Fruit fly (Drosophila melanogaster) whole organism, embryonic: Measurements from ENCODE around the gene Sfp26Ad.

Experiments
- Bgb ChIP-seq: fragments of 200-800 bp; sonication (Bioruptor generic); IDR thresholded peaks from 2 replicates; pipeline ENCODE4 v1.3.6; 2022; ENCODE audit warnings: missing biosample characterization, missing genetic modification characterization; ENCODE audit not compliant: partially characterized antibody
- CG10366 ChIP-seq: fragments of 200-800 bp; sonication (Bioruptor generic); IDR thresholded peaks from 2 replicates; pipeline ENCODE4 v1.3.6; 2022; ENCODE audit warnings: missing biosample characterization, missing genetic modification characterization
- CG10654 ChIP-seq: fragments of 200-800 bp; sonication (Bioruptor generic); optimal IDR thresholded peaks from 2 replicates; lab custom pipeline; 2016; ENCODE audit warnings: missing biosample characterization, missing genetic modification characterization
- CG11696 ChIP-seq: fragments of 200-800 bp; sonication (Bioruptor generic); IDR thresholded peaks from 2 replicates; pipeline ENCODE4 v1.3.6; 2022; ENCODE audit warnings: missing biosample characterization, missing genetic modification characterization
- CG14667 ChIP-seq: fragments of 200-800 bp; sonication (Bioruptor generic); IDR thresholded peaks from 2 replicates; pipeline ENCODE4 v1.3.6; 2022; ENCODE audit warnings: missing biosample characterization, missing genetic modification characterization
- CG15011 ChIP-seq: fragments of 200-800 bp; sonication (Bioruptor generic); optimal IDR thresholded peaks from 3 replicates; lab custom pipeline; 2018; ENCODE audit warnings: missing biosample characterization, mild to moderate bottlenecking, missing genetic modification characterization
- CG18011 ChIP-seq: fragments of 200-800 bp; sonication (Bioruptor generic); optimal IDR thresholded peaks from 2 replicates; lab custom pipeline; 2017; ENCODE audit warnings: missing biosample characterization, missing genetic modification characterization, mild to moderate bottlenecking, moderate library complexity, missing genotype
- CG18599 ChIP-seq: fragments of 200-800 bp; sonication (Bioruptor generic); optimal IDR thresholded peaks from 3 replicates; lab custom pipeline; 2017; ENCODE audit warnings: missing biosample characterization, missing genetic modification characterization, mild to moderate bottlenecking, moderate library complexity, missing genetic modification reagents
- CG2202 ChIP-seq: fragments of 200-800 bp; sonication (Bioruptor generic); optimal IDR thresholded peaks from 2 replicates; lab custom pipeline; 2018; ENCODE audit warnings: missing biosample characterization, mild to moderate bottlenecking, missing genetic modification characterization
- CG30020 ChIP-seq: fragments of 200-800 bp; optimal IDR thresholded peaks from 2 replicates; lab custom pipeline; 2019; ENCODE audit warnings: missing biosample characterization, mild to moderate bottlenecking, missing genetic modification characterization, moderate library complexity
- CG6254 ChIP-seq: fragments of 200-800 bp; sonication (Bioruptor generic); optimal IDR thresholded peaks from 3 replicates; lab custom pipeline; 2017; ENCODE audit warnings: mild to moderate bottlenecking, missing biosample characterization, missing genetic modification reagents, missing genetic modification characterization
- CG6654 ChIP-seq: fragments of 200-800 bp; sonication (Bioruptor generic); optimal IDR thresholded peaks from 2 replicates; lab custom pipeline; 2017; ENCODE audit warnings: missing biosample characterization, mild to moderate bottlenecking, missing genetic modification characterization
- CG6854 ChIP-seq: fragments of 200-800 bp; sonication (Bioruptor generic); optimal IDR thresholded peaks from 3 replicates; lab custom pipeline; 2017; ENCODE audit warnings: missing biosample characterization, mild to moderate bottlenecking, missing genetic modification characterization
- CG7556 ChIP-seq: fragments of 200-800 bp; sonication (Bioruptor generic); optimal IDR thresholded peaks from 2 replicates; lab custom pipeline; 2017; ENCODE audit warnings: missing biosample characterization, mild to moderate bottlenecking, missing genetic modification characterization
- CG8359 ChIP-seq: fragments of 200-800 bp; sonication (Bioruptor generic); optimal IDR thresholded peaks from 2 replicates; lab custom pipeline; 2017; ENCODE audit warnings: missing biosample characterization, mild to moderate bottlenecking, missing genetic modification characterization, borderline replicate concordance
- CG9817 ChIP-seq: fragments of 200-800 bp; sonication (Bioruptor generic); optimal IDR thresholded peaks from 2 replicates; lab custom pipeline; 2018; ENCODE audit warnings: missing biosample characterization, mild to moderate bottlenecking, missing genetic modification characterization, moderate library complexity
- CG9932 ChIP-seq: fragments of 200-800 bp; sonication (Bioruptor generic); IDR thresholded peaks from 2 replicates; pipeline ENCODE4 v1.3.6; 2022; ENCODE audit warnings: missing biosample characterization, missing genetic modification characterization
- Camta ChIP-seq: fragments of 200-800 bp; sonication (Bioruptor generic); optimal IDR thresholded peaks from 2 replicates; lab custom pipeline; 2016; ENCODE audit warnings: missing biosample characterization, missing genetic modification characterization
- Dfd ChIP-seq, 2 experiments: fragments of >200 bp; optimal IDR thresholded peaks; 2 replicates each; lab custom pipeline; 2017; ENCODE audit warnings: missing biosample characterization in 2 of 2, missing genetic modification characterization in 2 of 2
- Dip3 ChIP-seq: fragments of 200-800 bp; sonication (Bioruptor generic); optimal IDR thresholded peaks from 3 replicates; lab custom pipeline; 2016; ENCODE audit warnings: missing biosample characterization, missing genetic modification characterization
- Ets97D ChIP-seq: fragments of 200-800 bp; sonication (Bioruptor generic); optimal IDR thresholded peaks from 3 replicates; lab custom pipeline; 2016; ENCODE audit warnings: missing biosample characterization, missing genetic modification characterization
- HLH3B ChIP-seq: fragments of 200-800 bp; sonication (Bioruptor generic); IDR thresholded peaks from 2 replicates; pipeline ENCODE4 v1.3.6; 2022; ENCODE audit warnings: missing biosample characterization, missing genetic modification characterization
- Hr51 ChIP-seq, 2 experiments: fragments of 200-800 bp; sonication (Bioruptor generic); optimal IDR thresholded peaks; 2 replicates in 1 of 2; 3 replicates in 1 of 2; lab custom pipeline; 2016 to 2018; ENCODE audit warnings: missing biosample characterization in 2 of 2, missing genetic modification characterization in 2 of 2, mild to moderate bottlenecking in 1 of 2, moderate library complexity in 1 of 2
- MESR4 ChIP-seq: fragments of 200-800 bp; sonication (Bioruptor generic); optimal IDR thresholded peaks from 2 replicates; lab custom pipeline; 2018; ENCODE audit warnings: missing biosample characterization, mild to moderate bottlenecking, missing genetic modification characterization, moderate library complexity
- NK7.1 ChIP-seq: fragments of 200-800 bp; sonication (Bioruptor generic); optimal IDR thresholded peaks from 3 replicates; lab custom pipeline; 2016; ENCODE audit warnings: missing biosample characterization, missing genetic modification characterization
- PHDP ChIP-seq: fragments of 200-800 bp; sonication (Bioruptor generic); optimal IDR thresholded peaks from 3 replicates; lab custom pipeline; 2018; ENCODE audit warnings: missing biosample characterization, mild to moderate bottlenecking, missing genetic modification characterization, moderate library complexity
- Rx ChIP-seq: fragments of 200-800 bp; sonication (Bioruptor generic); IDR thresholded peaks from 2 replicates; pipeline ENCODE4 v1.3.6; 2022; ENCODE audit warnings: missing biosample characterization, missing genetic modification characterization
- Ssrp ChIP-seq: fragments of 200-800 bp; sonication (Bioruptor generic); optimal IDR thresholded peaks from 2 replicates; lab custom pipeline; 2018; ENCODE audit warnings: missing biosample characterization, mild to moderate bottlenecking, missing genetic modification characterization, moderate library complexity
- Usf ChIP-seq: fragments of 200-800 bp; sonication (Bioruptor generic); optimal IDR thresholded peaks from 2 replicates; lab custom pipeline; 2017; ENCODE audit warnings: missing genotype, missing biosample characterization, missing genetic modification characterization
- aop ChIP-seq: fragments of 200-800 bp; sonication (Bioruptor generic); IDR thresholded peaks from 2 replicates; pipeline ENCODE4 v1.3.6; 2022; ENCODE audit warnings: missing biosample characterization, missing genetic modification characterization
- btn ChIP-seq: fragments of 200-800 bp; sonication (Bioruptor generic); optimal IDR thresholded peaks from 2 replicates; lab custom pipeline; 2016; ENCODE audit warnings: missing biosample characterization, missing genetic modification characterization
- cg ChIP-seq: fragments of 200-800 bp; sonication (Bioruptor generic); optimal IDR thresholded peaks from 3 replicates; lab custom pipeline; 2019; ENCODE audit warnings: missing biosample characterization, mild to moderate bottlenecking, missing genetic modification characterization, moderate library complexity
- chn ChIP-seq: fragments of 200-800 bp; sonication (Bioruptor generic); optimal IDR thresholded peaks from 2 replicates; lab custom pipeline; 2016; ENCODE audit warnings: missing biosample characterization, missing genetic modification characterization
- crol ChIP-seq: fragments of 200-800 bp; sonication (Bioruptor generic); IDR thresholded peaks from 2 replicates; pipeline ENCODE4 v1.3.6; 2022; ENCODE audit warnings: missing biosample characterization, missing genetic modification characterization
- en ChIP-seq: fragments of 200-800 bp; sonication (Bioruptor generic); optimal IDR thresholded peaks from 2 replicates; lab custom pipeline; 2016; ENCODE audit warnings: missing biosample characterization, missing genetic modification characterization
- fd64A ChIP-seq: fragments of 200-800 bp; sonication (Bioruptor generic); optimal IDR thresholded peaks from 3 replicates; lab custom pipeline; 2018; ENCODE audit warnings: missing biosample characterization, mild to moderate bottlenecking, missing genetic modification characterization
- fd96Cb ChIP-seq: fragments of 200-800 bp; sonication (Bioruptor generic); optimal IDR thresholded peaks from 2 replicates; lab custom pipeline; 2018; ENCODE audit warnings: missing biosample characterization, mild to moderate bottlenecking, missing genetic modification characterization, moderate library complexity
- gcm ChIP-seq: fragments of 200-800 bp; sonication (Bioruptor generic); optimal IDR thresholded peaks from 2 replicates; lab custom pipeline; 2019; ENCODE audit warnings: missing biosample characterization, mild to moderate bottlenecking, missing genetic modification characterization, moderate library complexity
- gem ChIP-seq: fragments of 200-800 bp; sonication (Bioruptor generic); optimal IDR thresholded peaks from 2 replicates; lab custom pipeline; 2019; ENCODE audit warnings: missing biosample characterization, mild to moderate bottlenecking, missing genetic modification characterization, moderate library complexity
- hb ChIP-seq: fragments of 200-800 bp; sonication (Bioruptor generic); IDR thresholded peaks from 3 replicates; pipeline ENCODE4 v1.3.6; 2022; ENCODE audit warnings: missing biosample characterization, missing genetic modification characterization; ENCODE audit not compliant: partially characterized antibody
- jing ChIP-seq: fragments of 200-800 bp; sonication (Bioruptor generic); optimal IDR thresholded peaks from 2 replicates; lab custom pipeline; 2018; ENCODE audit warnings: missing biosample characterization, mild to moderate bottlenecking, missing genetic modification characterization
- knrl ChIP-seq: fragments of 200-800 bp; sonication (Bioruptor generic); IDR thresholded peaks from 3 replicates; pipeline ENCODE4 v1.3.6; 2022; ENCODE audit warnings: missing biosample characterization, missing genetic modification characterization; ENCODE audit not compliant: partially characterized antibody
- lbe ChIP-seq: fragments of 200-800 bp; sonication (Bioruptor generic); optimal IDR thresholded peaks from 2 replicates; lab custom pipeline; 2016; ENCODE audit warnings: missing biosample characterization, mild to moderate bottlenecking, missing genetic modification characterization
- lov ChIP-seq, 2 experiments: fragments of 200-800 bp in 1 of 2; fragments of >200 bp in 1 of 2; sonication (Bioruptor generic) in 1 of 2; IDR thresholded peaks in 1 of 2; optimal IDR thresholded peaks in 1 of 2; 2 replicates in 1 of 2; 3 replicates in 1 of 2; pipeline versions ENCODE4 v1.3.6 to Lab custom; 2017 to 2022; ENCODE audit warnings: missing biosample characterization in 1 of 2, missing genetic modification characterization in 1 of 2
- nom ChIP-seq: fragments of 200-800 bp; sonication (Bioruptor generic); optimal IDR thresholded peaks from 2 replicates; lab custom pipeline; 2017; ENCODE audit warnings: missing biosample characterization, missing genetic modification characterization, mild to moderate bottlenecking, moderate library complexity, missing genetic modification reagents
- pita ChIP-seq: fragments of 200-800 bp; sonication (Bioruptor generic); optimal IDR thresholded peaks from 2 replicates; lab custom pipeline; 2017; ENCODE audit warnings: missing biosample characterization, mild to moderate bottlenecking, missing genetic modification characterization
- slp2 ChIP-seq: fragments of 200-800 bp; sonication (Bioruptor generic); optimal IDR thresholded peaks from 2 replicates; lab custom pipeline; 2016; ENCODE audit warnings: missing biosample characterization, missing genetic modification characterization
- ssp ChIP-seq: fragments of 200-800 bp; sonication (Bioruptor generic); IDR thresholded peaks from 2 replicates; pipeline ENCODE4 v1.3.6; 2022; ENCODE audit warnings: missing biosample characterization, missing genetic modification characterization
- toy ChIP-seq: fragments of 200-800 bp; sonication (Bioruptor generic); IDR thresholded peaks from 2 replicates; pipeline ENCODE4 v1.3.6; 2022; ENCODE audit warnings: missing biosample characterization, missing genetic modification characterization
- vnd ChIP-seq: fragments of 200-800 bp; sonication (Bioruptor generic); IDR thresholded peaks from 3 replicates; pipeline ENCODE4 v1.3.6; 2022; ENCODE audit warnings: missing biosample characterization, missing genetic modification characterization; ENCODE audit not compliant: partially characterized antibody

The Sfp26Ad gene

dm6 chr2L:5972005-5972404, 28.9 kb upstream of the Sfp26Ad start (continued):
- no peak for TF ChIP-seq cg (GFP tag; lab: Kevin White, UChicago)
- TF ChIP-seq Hr51 (GFP tag; optimal IDR thresholded peaks at IDR 0.05; lab: Kevin White, UChicago): peak; percentile 7 to 54
- TF ChIP-seq MESR4 (GFP tag; lab: Kevin White, UChicago): no peak
- TF ChIP-seq CG6254 (GFP tag; lab: Kevin White, UChicago): no peak
- TF ChIP-seq CG7556 (GFP tag; lab: Kevin White, UChicago): peak; percentile 21
- no peak for TF ChIP-seq CG15011 (GFP tag; lab: Kevin White, UChicago)
- TF ChIP-seq Usf (GFP tag; lab: Kevin White, UChicago): no peak
- peak; percentile 26; the same call in 1 of the 2 replicates for TF ChIP-seq HLH3B (GFP tag; lab: Robert Waterston, UW)
- TF ChIP-seq lov (optimal IDR thresholded peaks at IDR 0.05; lab: Kevin White, UChicago): no peak
- TF ChIP-seq lov (GFP tag; IDR thresholded peaks at IDR 0.05; lab: Robert Waterston, UW): no peak
- TF ChIP-seq CG2202 (tag; lab: Kevin White, UChicago): no peak
- TF ChIP-seq CG18011: no peak
- no peak for TF ChIP-seq Dip3 (GFP tag; lab: Kevin White, UChicago)
- no peak for TF ChIP-seq Ets97D
- no peak for TF ChIP-seq en (GFP tag; lab: Kevin White, UChicago)
- 0 out of 2 replicates have a peak, but pooled peaks have one; percentile 30 for TF ChIP-seq CG14667 (GFP tag; lab: Robert Waterston, UW)
- no peak for TF ChIP-seq hb
- peak; percentile 49 for TF ChIP-seq CG18599 (GFP tag; lab: Kevin White, UChicago)
- TF ChIP-seq NK7.1 (GFP tag; lab: Kevin White, UChicago): no peak
- no peak for TF ChIP-seq jing
- TF ChIP-seq CG8359 (GFP tag; lab: Kevin White, UChicago): no peak
- TF ChIP-seq Ssrp (tag; lab: Kevin White, UChicago): peak; percentile 2
- peak; percentile 23 for TF ChIP-seq PHDP
- no peak for TF ChIP-seq fd64A (GFP tag; lab: Kevin White, UChicago)
- TF ChIP-seq CG9932 (GFP tag; lab: Robert Waterston, UW): peak; percentile 57
- peak; percentile 53; the same call in 1 of the 2 replicates for TF ChIP-seq CG11696
- TF ChIP-seq toy (GFP tag; lab: Robert Waterston, UW): no peak
- TF ChIP-seq CG30020: no peak
- TF ChIP-seq crol (GFP tag; lab: Robert Waterston, UW): no peak
- peak; percentile 5 for TF ChIP-seq chn (GFP tag; lab: Kevin White, UChicago)
- TF ChIP-seq CG6654 (GFP tag; lab: Kevin White, UChicago): no peak
- no peak for TF ChIP-seq btn (GFP tag; lab: Kevin White, UChicago)
- TF ChIP-seq Camta (GFP tag; lab: Kevin White, UChicago): no peak
- no peak for TF ChIP-seq CG6854
- TF ChIP-seq Dfd (GFP tag; optimal IDR thresholded peaks at IDR 0.05; lab: Kevin White, UChicago): no peak
- no peak for TF ChIP-seq aop (GFP tag; lab: Robert Waterston, UW)
- TF ChIP-seq ssp (GFP tag; lab: Robert Waterston, UW): peak; percentile 37; the same call in 1 of the 2 replicates
- TF ChIP-seq knrl (GFP tag; lab: Robert Waterston, UW): no peak
- TF ChIP-seq CG10366: peak; percentile 50
- TF ChIP-seq pita (GFP tag; lab: Kevin White, UChicago): no peak
- no peak for TF ChIP-seq nom (GFP tag; lab: Kevin White, UChicago)
- peak; percentile 61 for TF ChIP-seq lbe (GFP tag; lab: Kevin White, UChicago)
- TF ChIP-seq vnd: no peak
- peak; percentile 23 for TF ChIP-seq fd96Cb
- TF ChIP-seq gem (tag; lab: Kevin White, UChicago): peak; percentile 59
- TF ChIP-seq CG9817 (tag; lab: Kevin White, UChicago): no peak
- no peak for TF ChIP-seq Bgb
- TF ChIP-seq slp2 (GFP tag; lab: Kevin White, UChicago): no peak
- no peak for TF ChIP-seq CG10654 (GFP tag; lab: Kevin White, UChicago)
- TF ChIP-seq Rx: no peak
- TF ChIP-seq gcm (GFP tag; lab: Kevin White, UChicago): no peak
